Worm (Caenorhabditis elegans) whole organism, late embryonic: ENCODE data around the gene ZK892.4.

Experiments used
- ceh-22 ChIP-seq: sonication (generic microtip); optimal IDR thresholded peaks from 2 replicates; lab custom pipeline; 2017; ENCODE audit warnings: missing biosample characterization, missing genetic modification characterization
- dmd-4 ChIP-seq: sonication (generic microtip); optimal IDR thresholded peaks from 2 replicates; lab custom pipeline; 2016; ENCODE audit warnings: borderline replicate concordance, missing genetic modification characterization, missing compliant biosample characterization
- pha-4 ChIP-seq: fragments of 150-350 bp; optimal IDR thresholded peaks from 2 replicates; lab custom pipeline; 2018; ENCODE audit warnings: missing biosample characterization, missing genetic modification reagents, missing genetic modification characterization

- TF ChIP-seq pha-4 (tag; lab: Kevin White, UChicago) (no peak), ceh-22 (tag; lab: Kevin White, UChicago) (no peak), dmd-4 (tag; lab: Kevin White, UChicago) (no peak)
These were observed 34.5 kb downstream of the ZK892.4 start, which contains the start of gene ogr-2 for ce11 chrII:10040834-10041233.
